Worm (Caenorhabditis elegans) whole organism, early embryonic: ENCODE data around the gene C01B9.4.

Experiments
- ama-1 ChIP-seq: fragments of 150-350 bp; optimal IDR thresholded peaks from 2 replicates; lab custom pipeline; 2014
- flt-1 ChIP-seq: fragments of 200-800 bp; sonication (Bioruptor generic); IDR thresholded peaks from 2 replicates; pipeline ENCODE4 v1.3.6; 2022; ENCODE audit warnings: missing genetic modification characterization, missing compliant biosample characterization
- sea-1 ChIP-seq: fragments of 200-800 bp; sonication (Bioruptor generic); conservative IDR thresholded peaks from 2 replicates; pipeline ENCODE4 v1.3.6; 2022; ENCODE audit warnings: missing genetic modification characterization, missing compliant biosample characterization
- tbx-37 ChIP-seq: fragments of 200-800 bp; sonication (Bioruptor generic); conservative IDR thresholded peaks from 2 replicates; pipeline ENCODE4 v1.3.6; 2022; ENCODE audit warnings: missing genetic modification reagents, missing genetic modification characterization, missing compliant biosample characterization
- tra-4 ChIP-seq: sonication (generic microtip); optimal IDR thresholded peaks from 2 replicates; lab custom pipeline; 2017; ENCODE audit warnings: missing genetic modification characterization, missing compliant biosample characterization

DNA sequence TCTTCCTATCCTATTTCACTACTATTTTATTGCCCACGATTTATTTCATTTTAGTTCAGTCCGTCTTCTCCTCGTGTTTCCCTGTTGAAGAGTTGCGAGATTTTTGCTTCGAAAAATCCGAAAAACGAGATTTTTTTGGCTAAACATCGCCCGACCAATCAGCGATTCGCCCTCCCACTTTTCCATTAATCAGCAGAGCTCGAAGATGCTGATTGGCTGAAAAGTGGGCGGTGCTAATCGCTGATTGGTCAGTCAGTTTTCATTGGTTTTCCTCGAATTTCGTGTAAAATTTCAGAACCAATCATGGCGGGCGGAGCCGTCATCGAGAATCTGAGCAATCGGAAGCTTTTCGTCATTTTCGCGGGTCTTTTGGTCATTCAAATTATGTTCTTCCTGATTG lies 42.3 kb downstream of the C01B9.4 start, which contains the start of gene mig-14:
- TF ChIP-seq tra-4 (tag; lab: Kevin White, UChicago): no peak
- no peak for TF ChIP-seq flt-1
- no peak for TF ChIP-seq sea-1 (GFP tag; lab: Robert Waterston, UW)
- no peak for TF ChIP-seq ama-1 (lab: Kevin White, UChicago)
- TF ChIP-seq tbx-37 (GFP tag; lab: Robert Waterston, UW): no peak
